Fruit fly (Drosophila melanogaster) whole organism, pupa: ENCODE measurements around the gene ninaG.

Source experiments
- CG10348 ChIP-seq: fragments of 200-800 bp; sonication (Bioruptor generic); IDR thresholded peaks from 2 replicates; pipeline ENCODE4 v1.3.6; 2022; ENCODE audit warnings: missing biosample characterization, missing genetic modification characterization
- CG15710 ChIP-seq: fragments of 200-800 bp; sonication (Bioruptor generic); optimal IDR thresholded peaks from 2 replicates; lab custom pipeline; 2018; ENCODE audit warnings: missing biosample characterization, mild to moderate bottlenecking, missing genetic modification characterization, moderate library complexity
- CG17806 ChIP-seq: fragments of 200-800 bp; sonication (Bioruptor generic); optimal IDR thresholded peaks from 2 replicates; lab custom pipeline; 2018; ENCODE audit warnings: missing biosample characterization, mild to moderate bottlenecking, missing genetic modification characterization, moderate library complexity
- CG32121 ChIP-seq: fragments of 200-800 bp; sonication (Bioruptor generic); IDR thresholded peaks from 2 replicates; pipeline ENCODE4 v1.3.6; 2022; ENCODE audit warnings: missing biosample characterization, missing genetic modification characterization
- CG34367 ChIP-seq: fragments of 200-800 bp; sonication (Bioruptor generic); optimal IDR thresholded peaks from 2 replicates; lab custom pipeline; 2018; ENCODE audit warnings: missing biosample characterization, mild to moderate bottlenecking, missing genetic modification characterization
- CG8159 ChIP-seq: fragments of 200-800 bp; sonication (Bioruptor generic); optimal IDR thresholded peaks from 3 replicates; lab custom pipeline; 2018; ENCODE audit warnings: missing biosample characterization, mild to moderate bottlenecking, missing genetic modification characterization, moderate library complexity
- CG8301 ChIP-seq: fragments of 200-800 bp; sonication (Bioruptor generic); optimal IDR thresholded peaks from 2 replicates; lab custom pipeline; 2018; ENCODE audit warnings: missing biosample characterization, mild to moderate bottlenecking, missing genetic modification characterization
- CG9948 ChIP-seq: fragments of 200-800 bp; sonication (Bioruptor generic); optimal IDR thresholded peaks from 2 replicates; lab custom pipeline; 2018; ENCODE audit warnings: missing biosample characterization, mild to moderate bottlenecking, missing genetic modification characterization, moderate library complexity
- EcR ChIP-seq: fragments of 200-800 bp; sonication (Bioruptor generic); optimal IDR thresholded peaks from 3 replicates; lab custom pipeline; 2019; ENCODE audit warnings: missing biosample characterization, missing genetic modification characterization, mild to moderate bottlenecking, moderate library complexity, missing genetic modification reagents
- Pif1A ChIP-seq: fragments of 200-800 bp; sonication (Bioruptor generic); optimal IDR thresholded peaks from 3 replicates; lab custom pipeline; 2016; ENCODE audit warnings: missing biosample characterization, missing genetic modification characterization
- Pif1B ChIP-seq: fragments of 200-800 bp; sonication (Bioruptor generic); optimal IDR thresholded peaks from 3 replicates; lab custom pipeline; 2016; ENCODE audit warnings: missing biosample characterization, missing genetic modification characterization
- rn ChIP-seq: fragments of 200-800 bp; sonication (Bioruptor generic); IDR thresholded peaks from 2 replicates; pipeline ENCODE4 v1.3.6; 2022; ENCODE audit warnings: missing biosample characterization, missing genetic modification characterization

DNA sequence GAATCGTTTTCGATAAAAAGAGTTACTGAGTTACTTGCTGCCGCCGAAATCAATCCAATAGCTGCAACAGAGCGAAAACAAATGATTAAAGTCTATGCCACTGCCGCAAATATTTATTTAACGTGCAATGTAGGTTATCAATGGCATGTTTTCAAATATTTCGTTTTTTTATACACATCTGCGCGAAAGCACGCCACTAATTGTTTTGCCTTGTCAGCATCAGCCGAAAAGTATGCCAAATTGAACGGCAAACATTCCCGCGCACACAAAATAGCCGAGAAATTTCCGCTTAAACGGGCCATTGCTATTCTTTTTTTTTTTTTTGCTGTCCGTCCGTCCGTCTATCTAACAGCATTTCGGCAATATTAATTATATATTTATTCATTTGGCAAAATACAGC, 30.5 kb upstream of the ninaG start:
- TF ChIP-seq CG34367 (tag; lab: Kevin White, UChicago), result no peak
- TF ChIP-seq rn (GFP tag; lab: Robert Waterston, UW), result no peak
- TF ChIP-seq CG15710 (tag; lab: Kevin White, UChicago), result no peak
- TF ChIP-seq CG9948, result no peak
- no peak for TF ChIP-seq CG8159 (tag; lab: Kevin White, UChicago)
- no peak for TF ChIP-seq Pif1A
- no peak for TF ChIP-seq CG8301
- TF ChIP-seq CG10348 (GFP tag; lab: Robert Waterston, UW), result no peak
- TF ChIP-seq Pif1B (GFP tag; lab: Kevin White, UChicago), result no peak
- no peak for TF ChIP-seq CG17806 (tag; lab: Kevin White, UChicago)
- no peak for TF ChIP-seq EcR (GFP tag; lab: Kevin White, UChicago)
- TF ChIP-seq CG32121 (GFP tag; lab: Robert Waterston, UW), result no peak
